Fruit fly (Drosophila melanogaster) whole organism, prepupa: ENCODE data around the gene TTLL4A.

Experiments
- Blimp-1 ChIP-seq: fragments of 200-800 bp; sonication (Bioruptor generic); optimal IDR thresholded peaks from 3 replicates; lab custom pipeline; 2017; ENCODE audit warnings: missing biosample characterization, missing genetic modification characterization, mild to moderate bottlenecking, moderate library complexity, missing genetic modification reagents
- CG10669 ChIP-seq: fragments of 200-800 bp; sonication (Bioruptor generic); optimal IDR thresholded peaks from 3 replicates; lab custom pipeline; 2018; ENCODE audit warnings: missing biosample characterization, mild to moderate bottlenecking, missing genetic modification characterization, moderate library complexity
- CG11762 ChIP-seq: fragments of 200-800 bp; sonication (Bioruptor generic); optimal IDR thresholded peaks from 3 replicates; lab custom pipeline; 2016; ENCODE audit warnings: missing biosample characterization, missing genetic modification characterization; ENCODE audit not compliant: insufficient read depth
- CG16779 ChIP-seq: fragments of 200-800 bp; sonication (Bioruptor generic); optimal IDR thresholded peaks from 3 replicates; lab custom pipeline; 2017; ENCODE audit warnings: missing biosample characterization, mild to moderate bottlenecking, missing genetic modification characterization
- CG3919 ChIP-seq: fragments of 200-800 bp; sonication (Bioruptor generic); optimal IDR thresholded peaks from 3 replicates; lab custom pipeline; 2016; ENCODE audit warnings: missing biosample characterization, missing genetic modification characterization
- CG8632 ChIP-seq: fragments of 200-800 bp; sonication (Bioruptor generic); optimal IDR thresholded peaks from 3 replicates; lab custom pipeline; 2016; ENCODE audit warnings: missing biosample characterization, missing genetic modification characterization
- Sox102F ChIP-seq: fragments of 200-800 bp; sonication (Bioruptor generic); optimal IDR thresholded peaks from 2 replicates; lab custom pipeline; 2016; ENCODE audit warnings: missing biosample characterization, mild to moderate bottlenecking, missing genetic modification characterization
- Sox14 ChIP-seq: fragments of 200-800 bp; sonication (Bioruptor generic); optimal IDR thresholded peaks from 3 replicates; lab custom pipeline; 2016; ENCODE audit warnings: missing biosample characterization, missing genetic modification characterization
- esn ChIP-seq: fragments of 200-800 bp; sonication (Bioruptor generic); optimal IDR thresholded peaks from 2 replicates; lab custom pipeline; 2016; ENCODE audit warnings: missing biosample characterization, mild to moderate bottlenecking, missing genetic modification characterization, moderate library complexity
- ss ChIP-seq, 2 experiments: fragments of 200-800 bp; sonication (Bioruptor generic); optimal IDR thresholded peaks; 2 replicates in 1 of 2; 3 replicates in 1 of 2; lab custom pipeline; 2017 to 2018; ENCODE audit warnings: mild to moderate bottlenecking in 2 of 2, missing biosample characterization in 2 of 2, missing genetic modification characterization in 2 of 2, moderate library complexity in 1 of 2

DNA sequence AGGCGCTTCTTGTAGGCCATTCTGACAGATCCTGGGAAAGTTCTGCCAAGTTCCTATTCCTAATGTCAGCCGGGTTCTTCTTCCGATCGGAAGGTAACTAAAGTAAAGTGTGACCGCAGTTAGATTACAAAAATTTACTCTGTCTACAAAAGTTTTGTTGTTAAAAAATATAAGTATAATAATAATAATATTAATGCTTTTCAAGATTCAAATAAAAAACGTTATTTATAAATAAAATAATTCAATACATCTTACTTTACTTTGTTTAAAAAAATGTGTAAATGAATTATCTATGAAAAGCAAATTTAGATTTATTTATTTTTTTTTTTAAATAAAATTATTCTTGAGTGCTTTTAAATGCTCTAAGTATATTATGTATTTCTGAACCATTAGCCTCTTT, 14.0 kb upstream of the TTLL4A start, which contains the start of gene abo:
- TF ChIP-seq CG16779 (tag; lab: Kevin White, UChicago) (no peak), CG8632 (GFP tag; lab: Kevin White, UChicago) (no peak), ss (GFP tag; optimal IDR thresholded peaks at IDR 0.05; lab: Kevin White, UChicago) (no peak), esn (GFP tag; lab: Kevin White, UChicago) (no peak), CG10669 (no peak), CG11762 (GFP tag; lab: Kevin White, UChicago) (no peak), CG3919 (no peak), Sox102F (GFP tag; lab: Kevin White, UChicago) (no peak), Blimp-1 (no peak), Sox14 (GFP tag; lab: Kevin White, UChicago) (no peak)
